Worm (Caenorhabditis elegans): Measurements from ENCODE around the gene Y39A1A.22.

DNA sequence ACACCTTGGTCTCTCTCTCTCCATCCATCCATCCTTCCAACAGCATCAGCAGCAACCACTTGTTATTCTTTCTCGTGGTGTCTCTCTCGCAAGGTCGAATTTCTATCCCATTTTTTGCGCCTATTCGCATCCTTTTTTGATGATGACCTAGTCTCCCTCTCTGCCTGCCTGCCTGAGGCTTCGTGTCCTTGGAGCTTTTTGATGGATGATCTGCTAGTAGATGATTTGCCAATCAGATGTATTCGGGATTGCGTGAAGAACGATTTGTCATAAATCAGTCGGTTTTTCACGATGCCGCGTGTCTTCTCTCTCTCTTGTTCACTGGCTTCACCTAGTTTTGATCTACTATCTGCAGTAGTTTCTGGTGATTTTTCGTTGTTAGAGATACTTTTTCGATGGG is 45.5 kb downstream of the Y39A1A.22 start:
- TF ChIP-seq aly-2 (tag; optimal IDR thresholded peaks at IDR 0.05), result no peak
- TF ChIP-seq snpc-4 (tag; optimal IDR thresholded peaks at IDR 0.05), result no peak
- TF ChIP-seq elt-3 (tag; optimal IDR thresholded peaks at IDR 0.05), result no peak
- TF ChIP-seq ama-1 (optimal IDR thresholded peaks at IDR 0.05), result no peak
- no peak for TF ChIP-seq unc-39 (tag; optimal IDR thresholded peaks at IDR 0.05)
- no peak for TF ChIP-seq F13H6.1 (tag; optimal IDR thresholded peaks at IDR 0.05)
- TF ChIP-seq skn-1 (tag; optimal IDR thresholded peaks at IDR 0.05), result no peak
- no peak for TF ChIP-seq nhr-10 (tag; optimal IDR thresholded peaks at IDR 0.05)
- TF ChIP-seq mdl-1 (tag; optimal IDR thresholded peaks at IDR 0.05), result no peak
- TF ChIP-seq nhr-237 (tag; optimal IDR thresholded peaks at IDR 0.05), result no peak
- TF ChIP-seq nhr-12 (tag; optimal IDR thresholded peaks at IDR 0.05), result no peak
- TF ChIP-seq egl-27 (tag; optimal IDR thresholded peaks at IDR 0.05), result no peak
- peak; percentile 7 for TF ChIP-seq nhr-129 (tag; optimal IDR thresholded peaks at IDR 0.05)
- TF ChIP-seq lin-11 (tag; optimal IDR thresholded peaks at IDR 0.05), result no peak
